Worm (Caenorhabditis elegans) whole organism, L4/young adult: ENCODE measurements around the gene F42G4.6.

Experiments
- W03F9.2 ChIP-seq: fragments of 150-350 bp; optimal IDR thresholded peaks from 2 replicates; lab custom pipeline; 2014; ENCODE audit warnings: missing biosample characterization, missing genetic modification characterization
- dao-5 ChIP-seq: sonication (generic microtip); optimal IDR thresholded peaks from 2 replicates; lab custom pipeline; 2016; ENCODE audit warnings: missing genotype, missing genetic modification characterization, moderate library complexity, missing compliant biosample characterization
- him-1 ChIP-seq: sonication (generic microtip); optimal IDR thresholded peaks from 2 replicates; lab custom pipeline; 2016; ENCODE audit warnings: missing genotype, missing genetic modification reagents, missing genetic modification characterization, missing compliant biosample characterization

Gene F42G4.6

ce11 chrII:13098175-13098574 is 19.0 kb downstream of the F42G4.6 start, which contains the start of gene col-86:
TSS of gene col-86 (minus strand) at chrII:13098275.
- TF ChIP-seq him-1 (tag; lab: Kevin White, UChicago) (no peak), dao-5 (tag; lab: Kevin White, UChicago) (no peak), W03F9.2 (tag; lab: Kevin White, UChicago) (no peak)

ce11 chrII:13107719-13108118 is 28.5 kb downstream of the F42G4.6 start, which contains the start of gene pqn-32:
TSS of gene pqn-32 (plus strand) at chrII:13108019.
- TF ChIP-seq W03F9.2 (tag; lab: Kevin White, UChicago) (no peak), him-1 (tag; lab: Kevin White, UChicago) (no peak), dao-5 (tag; lab: Kevin White, UChicago) (no peak)

- TF ChIP-seq W03F9.2 (tag; lab: Kevin White, UChicago) (no peak), him-1 (tag; lab: Kevin White, UChicago) (no peak), dao-5 (tag; lab: Kevin White, UChicago) (no peak)
These were observed 37.5 kb downstream of the F42G4.6 start, which contains the start of gene rict-1 for ce11 chrII:13116710-13117109. TSS of gene rict-1 (minus strand) at chrII:13116810.

- TF ChIP-seq W03F9.2 (tag; lab: Kevin White, UChicago), result peak; percentile 82
- TF ChIP-seq dao-5 (tag; lab: Kevin White, UChicago), result no peak
These were observed 38.0 kb downstream of the F42G4.6 start, which contains the start of gene gfm-1 for ce11 chrII:13117135-13117534. TSS of gene gfm-1 (plus strand) at chrII:13117483.

- TF ChIP-seq W03F9.2 (tag; lab: Kevin White, UChicago) (no peak), him-1 (tag; lab: Kevin White, UChicago) (no peak), dao-5 (tag; lab: Kevin White, UChicago) (no peak)
These were observed 43.5 kb downstream of the F42G4.6 start, which contains the start of gene bath-45 for ce11 chrII:13122720-13123119. TSS of gene bath-45 (plus strand) at chrII:13123020.

- TF ChIP-seq dao-5 (tag; lab: Kevin White, UChicago) (no peak), W03F9.2 (tag; lab: Kevin White, UChicago) (no peak), him-1 (tag; lab: Kevin White, UChicago) (no peak)
These were observed 50.4 kb downstream of the F42G4.6 start, which contains the start of gene F29C12.6 for ce11 chrII:13129602-13130001. TSS of gene F29C12.6 (plus strand) at chrII:13129902.
